Worm (Caenorhabditis elegans) whole organism, L2 larva: ENCODE data around the gene cul-1.

ENCODE experiments used
- C34F6.9 ChIP-seq: fragments of 150-350 bp; optimal IDR thresholded peaks from 2 replicates; lab custom pipeline; 2014; ENCODE audit warnings: missing biosample characterization, missing genetic modification characterization
- F13H6.1 ChIP-seq: sonication (generic microtip); optimal IDR thresholded peaks from 2 replicates; lab custom pipeline; 2016; ENCODE audit warnings: missing genetic modification characterization, missing compliant biosample characterization
- ZK546.5 ChIP-seq: sonication (generic microtip); optimal IDR thresholded peaks from 2 replicates; lab custom pipeline; 2017; ENCODE audit warnings: missing biosample characterization, missing genetic modification characterization
- alr-1 ChIP-seq: fragments of 150-350 bp; optimal IDR thresholded peaks from 2 replicates; lab custom pipeline; 2014; ENCODE audit warnings: missing biosample characterization, missing genetic modification characterization
- aly-2 ChIP-seq: fragments of 150-350 bp; optimal IDR thresholded peaks from 2 replicates; lab custom pipeline; 2014; ENCODE audit warnings: missing biosample characterization, missing genetic modification characterization
- blmp-1 ChIP-seq: sonication (generic microtip); optimal IDR thresholded peaks from 2 replicates; lab custom pipeline; 2017; ENCODE audit warnings: missing genetic modification characterization, mild to moderate bottlenecking, missing compliant biosample characterization, antibody characterized with exemption, moderate library complexity; ENCODE audit not compliant: insufficient read depth
- ceh-82 ChIP-seq: fragments of 150-350 bp; optimal IDR thresholded peaks from 2 replicates; lab custom pipeline; 2014; ENCODE audit warnings: missing biosample characterization, missing genetic modification characterization
- crh-2 ChIP-seq: sonication (generic microtip); optimal IDR thresholded peaks from 2 replicates; lab custom pipeline; 2017; ENCODE audit warnings: missing biosample characterization, missing genetic modification characterization
- dmd-4 ChIP-seq: sonication (generic microtip); optimal IDR thresholded peaks from 2 replicates; lab custom pipeline; 2017; ENCODE audit warnings: missing biosample characterization, missing genetic modification characterization
- egl-27 ChIP-seq: sonication (generic microtip); optimal IDR thresholded peaks from 3 replicates; lab custom pipeline; 2017; ENCODE audit warnings: missing biosample characterization, missing genetic modification reagents, missing genetic modification characterization
- elt-1 ChIP-seq: fragments of 150-350 bp; optimal IDR thresholded peaks from 2 replicates; lab custom pipeline; 2014; ENCODE audit warnings: missing biosample characterization, missing genetic modification characterization
- elt-3 ChIP-seq: sonication (generic microtip); optimal IDR thresholded peaks from 2 replicates; lab custom pipeline; 2017; ENCODE audit warnings: missing biosample characterization, missing genetic modification characterization
- fos-1 ChIP-seq: fragments of 150-350 bp; optimal IDR thresholded peaks from 2 replicates; lab custom pipeline; 2014; ENCODE audit warnings: missing biosample characterization, missing genetic modification characterization
- lin-11 ChIP-seq: fragments of 150-350 bp; sonication (generic microtip); optimal IDR thresholded peaks from 2 replicates; lab custom pipeline; 2014; ENCODE audit warnings: missing biosample characterization, missing genetic modification characterization, inconsistent platforms, mixed read lengths
- lin-13 ChIP-seq: fragments of 150-350 bp; optimal IDR thresholded peaks from 2 replicates; lab custom pipeline; 2014; ENCODE audit warnings: missing biosample characterization, missing genetic modification reagents, missing genetic modification characterization
- lin-39 ChIP-seq: fragments of 150-350 bp; optimal IDR thresholded peaks from 2 replicates; lab custom pipeline; 2014; ENCODE audit warnings: missing biosample characterization, missing genetic modification reagents, missing genetic modification characterization
- lsy-2 ChIP-seq, 2 experiments: fragments of 150-350 bp in 1 of 2; sonication (generic microtip) in 1 of 2; optimal IDR thresholded peaks; 2 replicates each; lab custom pipeline; 2014 to 2017; ENCODE audit warnings: missing biosample characterization in 2 of 2, missing genetic modification characterization in 2 of 2
- mbf-1 ChIP-seq: sonication (generic microtip); optimal IDR thresholded peaks from 2 replicates; lab custom pipeline; 2017; ENCODE audit warnings: missing biosample characterization, missing genetic modification characterization
- mdl-1 ChIP-seq, 2 experiments: fragments of 150-350 bp in 1 of 2; sonication (generic microtip) in 1 of 2; optimal IDR thresholded peaks; 2 replicates each; lab custom pipeline; 2017; ENCODE audit warnings: missing biosample characterization in 2 of 2, missing genetic modification characterization in 2 of 2
- nhr-129 ChIP-seq: fragments of 150-350 bp; optimal IDR thresholded peaks from 2 replicates; lab custom pipeline; 2014; ENCODE audit warnings: missing biosample characterization, missing genetic modification characterization
- nhr-21 ChIP-seq: fragments of 150-350 bp; optimal IDR thresholded peaks from 2 replicates; lab custom pipeline; 2014; ENCODE audit warnings: missing biosample characterization, missing genetic modification characterization
- nhr-23 ChIP-seq: fragments of 150-350 bp; optimal IDR thresholded peaks from 2 replicates; lab custom pipeline; 2014; ENCODE audit warnings: missing biosample characterization, missing genetic modification reagents, missing genetic modification characterization
- nhr-237 ChIP-seq: fragments of 150-350 bp; optimal IDR thresholded peaks from 2 replicates; lab custom pipeline; 2014; ENCODE audit warnings: missing biosample characterization, missing genetic modification characterization
- nhr-25 ChIP-seq: fragments of 150-350 bp; sonication (generic microtip); optimal IDR thresholded peaks from 3 replicates; lab custom pipeline; 2014; ENCODE audit warnings: missing biosample characterization, missing genetic modification characterization
- nhr-6 ChIP-seq: fragments of 150-350 bp; optimal IDR thresholded peaks from 2 replicates; lab custom pipeline; 2014; ENCODE audit warnings: missing biosample characterization, missing genetic modification characterization
- nhr-77 ChIP-seq: fragments of 150-350 bp; optimal IDR thresholded peaks from 2 replicates; lab custom pipeline; 2014; ENCODE audit warnings: missing biosample characterization, missing genetic modification characterization
- peb-1 ChIP-seq: fragments of 150-350 bp; optimal IDR thresholded peaks from 2 replicates; lab custom pipeline; 2014; ENCODE audit warnings: missing biosample characterization, missing genetic modification characterization
- skn-1 ChIP-seq: sonication (generic microtip); optimal IDR thresholded peaks from 2 replicates; lab custom pipeline; 2017; ENCODE audit warnings: missing biosample characterization, missing genetic modification characterization
- sma-3 ChIP-seq: sonication (generic microtip); optimal IDR thresholded peaks from 2 replicates; lab custom pipeline; 2016; ENCODE audit warnings: missing genetic modification reagents, missing genetic modification characterization, missing compliant biosample characterization
- sma-9 ChIP-seq, 2 experiments: fragments of 150-350 bp in 1 of 2; sonication (generic microtip) in 1 of 2; optimal IDR thresholded peaks; 2 replicates each; lab custom pipeline; 2014 to 2016; ENCODE audit warnings: missing genetic modification characterization in 2 of 2, mild to moderate bottlenecking in 1 of 2, missing biosample characterization in 1 of 2, missing compliant biosample characterization in 1 of 2, missing genetic modification reagents in 1 of 2, moderate library complexity in 1 of 2
- snpc-4 ChIP-seq: fragments of 150-350 bp; optimal IDR thresholded peaks from 2 replicates; lab custom pipeline; 2014; ENCODE audit warnings: missing biosample characterization, missing genetic modification characterization
- unc-55 ChIP-seq: fragments of 150-350 bp; sonication (generic microtip); optimal IDR thresholded peaks from 3 replicates; lab custom pipeline; 2014; ENCODE audit warnings: missing biosample characterization, missing genetic modification reagents, missing genetic modification characterization
- unc-62 ChIP-seq: fragments of 150-350 bp; optimal IDR thresholded peaks from 2 replicates; lab custom pipeline; 2014; ENCODE audit warnings: missing biosample characterization, missing genetic modification reagents, missing genetic modification characterization
- ztf-1 ChIP-seq: fragments of 200-800 bp; sonication (Bioruptor generic); conservative IDR thresholded peaks from 2 replicates; pipeline ENCODE4 v1.3.6; 2022; ENCODE audit warnings: missing genetic modification characterization, missing compliant biosample characterization
- ztf-11 ChIP-seq: sonication (generic microtip); optimal IDR thresholded peaks from 2 replicates; lab custom pipeline; 2017; ENCODE audit warnings: missing biosample characterization, missing genetic modification characterization

cul-1 gene

DNA sequence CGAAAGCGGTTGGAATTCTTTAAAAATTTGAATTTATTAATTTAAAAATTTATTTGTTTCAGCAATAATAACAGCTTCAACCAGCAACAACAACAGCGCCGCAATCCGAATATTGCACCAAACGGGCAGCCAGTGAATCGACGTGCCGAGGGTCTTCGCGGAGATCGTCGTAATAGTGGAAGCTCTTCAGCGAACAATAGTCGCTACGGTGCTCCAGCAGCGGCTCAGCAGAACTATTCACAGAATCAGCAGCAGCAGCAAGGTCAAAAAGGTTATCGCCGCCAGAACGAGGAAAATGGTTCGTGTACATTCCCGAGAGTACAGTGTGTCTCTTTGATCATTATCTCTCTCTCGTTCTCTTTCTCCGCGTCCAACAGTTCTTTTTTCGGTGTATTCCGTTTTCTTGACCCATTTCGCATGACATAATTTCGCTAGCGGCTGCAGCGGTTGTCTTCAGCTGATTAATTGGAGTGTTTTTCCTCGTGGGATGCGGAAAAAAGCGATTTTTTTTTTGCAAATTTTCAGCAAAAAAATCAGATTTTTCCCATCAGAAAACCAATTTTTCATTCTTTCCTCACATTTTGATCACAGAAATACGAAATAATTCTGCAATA is 8.0 kb upstream of the cul-1 start:
- TF ChIP-seq skn-1 (tag; lab: Kevin White, UChicago) (no peak), snpc-4 (tag; lab: Kevin White, UChicago) (no peak), nhr-6 (tag; lab: Kevin White, UChicago) (no peak), lin-39 (no peak), elt-1 (tag; lab: Kevin White, UChicago) (no peak), alr-1 (tag; lab: Kevin White, UChicago) (no peak), C34F6.9 (tag; lab: Kevin White, UChicago) (no peak), mbf-1 (tag; lab: Kevin White, UChicago) (no peak), egl-27 (tag; lab: Kevin White, UChicago) (no peak), nhr-23 (tag; lab: Kevin White, UChicago) (no peak), lin-11 (tag; lab: Kevin White, UChicago) (no peak), dmd-4 (tag; lab: Kevin White, UChicago) (no peak), ZK546.5 (tag; lab: Kevin White, UChicago) (no peak)

DNA sequence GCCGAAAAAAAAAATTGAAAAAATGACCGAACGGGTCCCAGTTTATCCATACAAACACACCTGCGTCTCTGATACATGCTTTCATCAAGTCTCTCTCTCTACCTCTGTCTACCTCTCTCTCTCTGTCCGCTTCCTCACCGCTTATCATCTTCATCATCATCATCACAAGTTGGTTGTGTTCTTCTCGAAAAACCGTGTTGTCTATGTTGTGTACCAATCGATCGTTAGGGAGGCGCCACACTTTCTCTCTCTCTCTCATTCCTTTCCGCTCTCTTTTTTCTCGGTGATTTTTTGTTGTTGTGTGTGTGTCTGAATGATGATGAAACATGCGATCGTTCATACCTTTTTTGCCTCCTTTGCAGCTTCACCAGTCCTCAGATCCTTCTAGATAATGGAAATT is 7.4 kb upstream of the cul-1 start:
- TF ChIP-seq skn-1 (tag; lab: Kevin White, UChicago) (peak; percentile 3), blmp-1 (tag; lab: Kevin White, UChicago) (peak; percentile 17), fos-1 (tag; lab: Kevin White, UChicago) (peak; percentile 64), alr-1 (tag; lab: Kevin White, UChicago) (no peak), mdl-1 (tag; optimal IDR thresholded peaks at IDR 0.05; lab: Kevin White, UChicago) (no peak), nhr-129 (tag; lab: Kevin White, UChicago) (peak; percentile 77), nhr-25 (tag; lab: Kevin White, UChicago) (peak; percentile 68), F13H6.1 (tag; lab: Kevin White, UChicago) (peak; percentile 10), C34F6.9 (tag; lab: Kevin White, UChicago) (peak; percentile 40), sma-9 (GFP tag; optimal IDR thresholded peaks at IDR 0.05; lab: Kevin White, UChicago) (peak; percentile 12), sma-9 (tag; optimal IDR thresholded peaks at IDR 0.05; lab: Kevin White, UChicago) (no peak), nhr-77 (tag; lab: Kevin White, UChicago) (no peak), lsy-2 (tag; optimal IDR thresholded peaks at IDR 0.05; lab: Kevin White, UChicago) (peak in 1 of 2 experiments; percentile 53), sma-3 (GFP tag; lab: Kevin White, UChicago) (peak; percentile 51), elt-1 (tag; lab: Kevin White, UChicago) (no peak), lin-13 (GFP tag; lab: Kevin White, UChicago) (peak; percentile 2), elt-3 (tag; lab: Kevin White, UChicago) (no peak), nhr-21 (tag; lab: Kevin White, UChicago) (peak; percentile 29), crh-2 (peak; percentile 43)

DNA sequence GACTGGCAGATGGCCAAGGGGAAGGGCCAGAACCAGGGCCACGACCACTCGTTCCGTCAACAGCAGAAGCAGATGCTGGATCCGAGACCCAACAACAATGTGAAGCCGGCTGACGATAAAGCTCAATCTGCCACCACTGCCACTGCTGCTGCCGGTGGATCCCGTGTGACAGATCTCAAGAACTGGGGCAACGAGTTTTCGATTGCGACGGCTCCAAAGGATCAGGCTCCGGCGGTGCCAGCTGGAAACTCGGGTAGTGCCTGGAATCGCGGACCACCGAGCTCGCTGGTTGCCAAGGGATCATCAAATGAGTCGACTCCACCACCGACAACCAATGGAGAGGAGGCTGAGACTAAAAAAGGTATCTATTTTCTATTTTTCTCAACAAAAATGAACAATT is 6.6 kb upstream of the cul-1 start:
- TF ChIP-seq lsy-2 (tag; optimal IDR thresholded peaks at IDR 0.05; lab: Kevin White, UChicago) (no peak), ZK546.5 (tag; lab: Kevin White, UChicago) (no peak), mbf-1 (tag; lab: Kevin White, UChicago) (no peak), elt-3 (tag; lab: Kevin White, UChicago) (no peak), ztf-11 (tag; lab: Kevin White, UChicago) (no peak), peb-1 (tag; lab: Kevin White, UChicago) (no peak), ceh-82 (no peak), nhr-237 (tag; lab: Kevin White, UChicago) (no peak), F13H6.1 (tag; lab: Kevin White, UChicago) (no peak), ztf-1 (GFP tag; lab: Robert Waterston, UW) (no peak), aly-2 (tag; lab: Kevin White, UChicago) (no peak), elt-1 (tag; lab: Kevin White, UChicago) (no peak), unc-55 (GFP tag; lab: Kevin White, UChicago) (no peak), unc-62 (GFP tag; lab: Kevin White, UChicago) (no peak), fos-1 (tag; lab: Kevin White, UChicago) (no peak)
